Fruit fly (Drosophila melanogaster): ENCODE results near the gene Lkb1.
A peak's percentile ranks its signal among the peaks of the same experiment; 100 is the strongest.

Gene Lkb1

DNA sequence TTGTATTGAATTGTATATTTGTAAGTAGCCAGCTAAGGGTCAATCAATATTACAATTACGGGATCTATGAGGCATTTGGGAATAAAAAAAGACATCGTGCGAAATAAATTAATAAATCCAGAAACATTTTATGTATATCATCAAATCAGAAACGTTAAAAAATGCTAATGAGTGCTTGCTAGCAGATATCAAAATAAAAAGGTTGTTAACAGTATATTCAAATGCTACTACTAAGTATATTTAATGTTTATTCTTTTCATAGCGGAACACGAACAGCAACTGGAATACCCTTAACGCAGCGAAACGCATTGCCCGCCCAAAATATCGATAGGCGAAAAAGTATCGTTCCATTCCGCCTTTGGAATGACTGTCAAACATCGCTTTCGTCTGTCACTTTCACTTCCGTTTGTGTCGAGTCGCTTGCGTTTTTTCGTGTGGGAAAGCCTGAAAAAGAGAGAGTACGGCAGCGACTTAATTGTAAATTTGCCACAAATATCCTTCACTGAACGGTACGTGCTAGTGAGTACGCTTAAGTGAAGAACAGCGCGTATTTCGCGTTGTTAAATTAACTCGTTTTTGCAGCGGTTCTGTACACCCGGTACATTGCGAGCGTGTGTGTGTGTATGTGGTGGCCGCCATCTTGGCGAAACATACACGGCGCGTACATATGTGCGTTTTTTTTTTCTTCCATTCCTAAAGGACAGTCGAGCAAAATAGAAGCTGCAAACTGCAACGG is 15.3 kb upstream of the Lkb1 start, which contains the start of gene B52 (continued):
- TF ChIP-seq CG13123 (GFP tag; optimal IDR thresholded peaks at IDR 0.05) (no peak), CG12236 (GFP tag; optimal IDR thresholded peaks at IDR 0.05) (peak; percentile 1), Lpt (GFP tag; optimal IDR thresholded peaks at IDR 0.05) (no peak), az2 (GFP tag; optimal IDR thresholded peaks at IDR 0.05) (peak; percentile 15), lbe (GFP tag; optimal IDR thresholded peaks at IDR 0.05) (peak; percentile 49), dati (GFP tag; IDR thresholded peaks at IDR 0.05) (0 out of 2 replicates have a peak, but pooled peaks have one; percentile 40), Adf1 (GFP tag; IDR thresholded peaks at IDR 0.05) (peak; percentile 24; the same call in 1 of the 2 replicates), CG10431 (GFP tag; optimal IDR thresholded peaks at IDR 0.05) (peak; percentile 98), Xbp1 (GFP tag; optimal IDR thresholded peaks at IDR 0.05) (peak; percentile 35), CG18619 (GFP tag; optimal IDR thresholded peaks at IDR 0.05) (peak; percentile 72), CG13624 (GFP tag; optimal IDR thresholded peaks at IDR 0.05) (peak; percentile 64), Deaf1 (tag; optimal IDR thresholded peaks at IDR 0.05) (no peak), Med (GFP tag) (peak; percentile 97), H2.0 (GFP tag; IDR thresholded peaks at IDR 0.05) (no peak), dmrt99B (tag; optimal IDR thresholded peaks at IDR 0.05) (no peak), CG9817 (tag; optimal IDR thresholded peaks at IDR 0.05) (peak; percentile 35), Sin3A (optimal IDR thresholded peaks at IDR 0.05) (peak; percentile 47), CG18599 (GFP tag; optimal IDR thresholded peaks at IDR 0.05) (peak; percentile 60), exex (tag; optimal IDR thresholded peaks at IDR 0.05) (no peak), CG11247 (GFP tag; IDR thresholded peaks at IDR 0.05) (peak; percentile 63), CG5180 (GFP tag; optimal IDR thresholded peaks at IDR 0.05) (no peak), ash1 (GFP tag; optimal IDR thresholded peaks at IDR 0.05) (peak; percentile 25), Stat92E (GFP tag; optimal IDR thresholded peaks at IDR 0.05) (peak in 1 of 3 experiments; percentile 8), CG2199 (GFP tag; IDR thresholded peaks at IDR 0.05) (0 out of 3 replicates have a peak, but pooled peaks have one; percentile 35), wek (GFP tag; optimal IDR thresholded peaks at IDR 0.05) (peak; percentile 92), CG10565 (GFP tag; optimal IDR thresholded peaks at IDR 0.05) (no peak), chm (GFP tag; IDR thresholded peaks at IDR 0.05) (peak; percentile 80; the same call in 1 of the 2 replicates), CG12104 (GFP tag; optimal IDR thresholded peaks at IDR 0.05) (peak; percentile 8), CG6689 (GFP tag; IDR thresholded peaks at IDR 0.05) (peak; percentile 43), klu (GFP tag; IDR thresholded peaks at IDR 0.05) (0 out of 2 replicates have a peak, but pooled peaks have one; percentile 20), CG15514 (GFP tag; optimal IDR thresholded peaks at IDR 0.05) (peak; percentile 70), HLH4C (GFP tag; IDR thresholded peaks at IDR 0.05; ENCODE audit: partially characterized antibody) (peak; percentile 52; the same call in 2 of the 3 replicates), CG3847 (GFP tag; IDR thresholded peaks at IDR 0.05) (peak; percentile 43; the same call in 1 of the 2 replicates), Spps (tag; optimal IDR thresholded peaks at IDR 0.05) (peak; percentile 42), stc (GFP tag; IDR thresholded peaks at IDR 0.05) (peak; percentile 61; the same call in 1 of the 2 replicates), jumu (GFP tag; optimal IDR thresholded peaks at IDR 0.05) (peak; percentile 29), cato (GFP tag; optimal IDR thresholded peaks at IDR 0.05; ENCODE audit: borderline replicate concordance) (no peak), CG32532 (GFP tag; IDR thresholded peaks at IDR 0.05) (peak; percentile 77), CG10462 (GFP tag; optimal IDR thresholded peaks at IDR 0.05) (no peak), crp (GFP tag; optimal IDR thresholded peaks at IDR 0.05) (peak in 1 of 2 experiments; percentile 20), gsb (GFP tag; IDR thresholded peaks at IDR 0.05) (peak; percentile 70), tap (tag; optimal IDR thresholded peaks at IDR 0.05) (no peak), NC2α (GFP tag; optimal IDR thresholded peaks at IDR 0.05) (peak; percentile 1), CG18262 (tag; optimal IDR thresholded peaks at IDR 0.05) (peak; percentile 32), CG3281 (GFP tag; optimal IDR thresholded peaks at IDR 0.05) (peak; percentile 81), CG8281 (tag; optimal IDR thresholded peaks at IDR 0.05) (peak; percentile 11), CG30431 (GFP tag; optimal IDR thresholded peaks at IDR 0.05) (no peak), CG3726 (GFP tag; IDR thresholded peaks at IDR 0.05) (no peak), repo (GFP tag; optimal IDR thresholded peaks at IDR 0.05) (peak; percentile 1)

All from whole organism, embryonic.